Worm (Caenorhabditis elegans) whole organism, mixed stage, embryonic: ENCODE measurements around the gene F58A4.6.

Source experiments
- M03D4.4 ChIP-seq: sonication (generic microtip); optimal IDR thresholded peaks from 2 replicates; lab custom pipeline; 2017; ENCODE audit warnings: mild to moderate bottlenecking, missing genetic modification characterization, missing compliant biosample characterization
- bed-3 ChIP-seq: fragments of 200-800 bp; sonication (Bioruptor generic); optimal IDR thresholded peaks from 3 replicates; lab custom pipeline; 2018; ENCODE audit warnings: mild to moderate bottlenecking, missing genetic modification characterization, moderate library complexity, missing compliant biosample characterization
- blmp-1 ChIP-seq: fragments of 150-350 bp; optimal IDR thresholded peaks from 2 replicates; lab custom pipeline; 2014; ENCODE audit warnings: missing biosample characterization, missing genetic modification characterization
- ceh-39 ChIP-seq: fragments of 150-350 bp; optimal IDR thresholded peaks from 2 replicates; lab custom pipeline; 2014; ENCODE audit warnings: missing biosample characterization, missing genetic modification characterization
- ceh-43 ChIP-seq: fragments of 200-800 bp; sonication (Bioruptor generic); optimal IDR thresholded peaks from 2 replicates; lab custom pipeline; 2018; ENCODE audit warnings: mild to moderate bottlenecking, missing genetic modification characterization, moderate library complexity, missing compliant biosample characterization
- ceh-83 ChIP-seq: fragments of 200-800 bp; sonication (Bioruptor generic); optimal IDR thresholded peaks from 2 replicates; lab custom pipeline; 2018; ENCODE audit warnings: mild to moderate bottlenecking, missing genetic modification characterization, missing compliant biosample characterization
- ces-1 ChIP-seq: fragments of 150-350 bp; optimal IDR thresholded peaks from 2 replicates; lab custom pipeline; 2014; ENCODE audit warnings: missing biosample characterization, missing genetic modification reagents, missing genetic modification characterization
- cnd-1 ChIP-seq: fragments of 200-800 bp; sonication (Bioruptor generic); optimal IDR thresholded peaks from 2 replicates; lab custom pipeline; 2018; ENCODE audit warnings: mild to moderate bottlenecking, missing genetic modification characterization, missing compliant biosample characterization
- drap-1 ChIP-seq: fragments of 200-800 bp; sonication (Bioruptor generic); optimal IDR thresholded peaks from 3 replicates; lab custom pipeline; 2018; ENCODE audit warnings: mild to moderate bottlenecking, missing genetic modification characterization, missing compliant biosample characterization
- elt-1 ChIP-seq: sonication (generic microtip); optimal IDR thresholded peaks from 2 replicates; lab custom pipeline; 2017; ENCODE audit warnings: missing genetic modification characterization, mild to moderate bottlenecking, missing compliant biosample characterization, antibody characterized with exemption, moderate library complexity, borderline replicate concordance; ENCODE audit not compliant: insufficient read depth
- elt-3 ChIP-seq: fragments of 150-350 bp; optimal IDR thresholded peaks from 2 replicates; lab custom pipeline; 2014; ENCODE audit warnings: missing biosample characterization, missing genetic modification characterization
- flh-1 ChIP-seq: fragments of 200-800 bp; sonication (Bioruptor generic); optimal IDR thresholded peaks from 2 replicates; lab custom pipeline; 2018; ENCODE audit warnings: mild to moderate bottlenecking, missing genetic modification characterization, moderate library complexity, missing compliant biosample characterization
- ham-2 ChIP-seq: fragments of 200-800 bp; sonication (Bioruptor generic); optimal IDR thresholded peaks from 2 replicates; lab custom pipeline; 2018; ENCODE audit warnings: mild to moderate bottlenecking, missing genetic modification characterization, missing compliant biosample characterization
- hlh-1 ChIP-seq: fragments of 150-350 bp; optimal IDR thresholded peaks from 2 replicates; lab custom pipeline; 2014; ENCODE audit warnings: missing biosample characterization, missing genetic modification reagents, missing genetic modification characterization
- lin-13 ChIP-seq: fragments of 150-350 bp; optimal IDR thresholded peaks from 2 replicates; lab custom pipeline; 2014; ENCODE audit warnings: missing biosample characterization, missing genetic modification characterization
- lin-32 ChIP-seq: fragments of 200-800 bp; sonication (Bioruptor generic); optimal IDR thresholded peaks from 2 replicates; lab custom pipeline; 2018; ENCODE audit warnings: mild to moderate bottlenecking, missing genetic modification characterization, missing compliant biosample characterization
- lsy-2 ChIP-seq: fragments of 150-350 bp; optimal IDR thresholded peaks from 2 replicates; lab custom pipeline; 2014; ENCODE audit warnings: missing biosample characterization, missing genetic modification characterization
- mab-5 ChIP-seq: fragments of 150-350 bp; optimal IDR thresholded peaks from 2 replicates; lab custom pipeline; 2014; ENCODE audit warnings: missing biosample characterization, missing genetic modification characterization
- mep-1 ChIP-seq: fragments of 150-350 bp; optimal IDR thresholded peaks from 2 replicates; lab custom pipeline; 2017; ENCODE audit warnings: missing biosample characterization, missing genetic modification reagents, missing genetic modification characterization, inconsistent platforms
- mls-2 ChIP-seq: sonication (generic microtip); optimal IDR thresholded peaks from 2 replicates; lab custom pipeline; 2016; ENCODE audit warnings: mild to moderate bottlenecking, missing genetic modification characterization, moderate library complexity, missing compliant biosample characterization
- nhr-12 ChIP-seq: fragments of 150-350 bp; optimal IDR thresholded peaks from 2 replicates; lab custom pipeline; 2014; ENCODE audit warnings: missing biosample characterization, missing genetic modification characterization
- nhr-2 ChIP-seq: fragments of 150-350 bp; optimal IDR thresholded peaks from 2 replicates; lab custom pipeline; 2014; ENCODE audit warnings: missing biosample characterization, missing genetic modification characterization
- nhr-237 ChIP-seq: fragments of 150-350 bp; optimal IDR thresholded peaks from 2 replicates; lab custom pipeline; 2014; ENCODE audit warnings: missing biosample characterization, missing genetic modification characterization
- nhr-28 ChIP-seq: fragments of 150-350 bp; optimal IDR thresholded peaks from 2 replicates; lab custom pipeline; 2014; ENCODE audit warnings: missing biosample characterization, missing genetic modification characterization
- nhr-76 ChIP-seq: sonication (generic microtip); optimal IDR thresholded peaks from 2 replicates; lab custom pipeline; 2017; ENCODE audit warnings: missing biosample characterization, missing genetic modification characterization
- pha-4 ChIP-seq: fragments of 150-350 bp; optimal IDR thresholded peaks from 2 replicates; lab custom pipeline; 2018; ENCODE audit warnings: missing biosample characterization, missing genetic modification reagents, missing genetic modification characterization
- sem-2 ChIP-seq: fragments of 200-800 bp; sonication (Bioruptor generic); optimal IDR thresholded peaks from 2 replicates; lab custom pipeline; 2018; ENCODE audit warnings: mild to moderate bottlenecking, missing genetic modification characterization, missing compliant biosample characterization
- snpc-4 ChIP-seq: fragments of 150-350 bp; optimal IDR thresholded peaks from 2 replicates; lab custom pipeline; 2014; ENCODE audit warnings: missing biosample characterization, missing genetic modification characterization
- sptf-1 ChIP-seq: sonication (generic microtip); optimal IDR thresholded peaks from 2 replicates; lab custom pipeline; 2017; ENCODE audit warnings: mild to moderate bottlenecking, missing genetic modification characterization, moderate library complexity, missing compliant biosample characterization
- tbx-8 ChIP-seq: fragments of 200-800 bp; sonication (Bioruptor generic); optimal IDR thresholded peaks from 2 replicates; lab custom pipeline; 2018; ENCODE audit warnings: mild to moderate bottlenecking, missing genetic modification characterization, moderate library complexity, missing compliant biosample characterization
- unc-120 ChIP-seq: sonication (generic microtip); optimal IDR thresholded peaks from 2 replicates; lab custom pipeline; 2017; ENCODE audit warnings: missing genetic modification characterization, missing compliant biosample characterization; ENCODE audit not compliant: poor library complexity, severe bottlenecking
- unc-39 ChIP-seq: fragments of 150-350 bp; optimal IDR thresholded peaks from 2 replicates; lab custom pipeline; 2014; ENCODE audit warnings: missing biosample characterization, missing genetic modification characterization
- unc-62 ChIP-seq: fragments of 150-350 bp; optimal IDR thresholded peaks from 2 replicates; lab custom pipeline; 2014; ENCODE audit warnings: missing biosample characterization, missing genetic modification reagents, missing genetic modification characterization
- zip-8 ChIP-seq: fragments of 150-350 bp; optimal IDR thresholded peaks from 2 replicates; lab custom pipeline; 2014; ENCODE audit warnings: missing biosample characterization, missing genetic modification characterization
- ztf-11 ChIP-seq: fragments of 150-350 bp; optimal IDR thresholded peaks from 2 replicates; lab custom pipeline; 2014; ENCODE audit warnings: missing biosample characterization, missing genetic modification characterization

The F58A4.6 gene

DNA sequence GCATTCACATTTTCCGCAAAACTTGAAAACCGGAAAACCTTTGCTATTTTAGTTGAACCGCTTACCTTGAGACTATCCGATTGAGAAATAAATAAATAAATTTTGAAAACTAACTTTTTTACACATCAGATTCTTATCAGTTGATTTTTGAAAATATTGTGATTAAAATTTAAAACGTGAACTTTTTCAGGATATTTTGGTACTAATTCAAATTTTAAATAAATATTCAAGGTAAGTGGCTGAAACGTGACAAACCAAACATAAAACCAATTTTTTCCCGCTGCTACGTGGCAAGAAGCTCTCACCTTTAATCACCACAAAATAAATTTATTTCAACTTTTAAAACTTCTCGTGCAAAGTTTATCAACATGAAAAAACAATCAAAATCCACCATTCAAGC is 37.6 kb downstream of the F58A4.6 start, which contains the start of gene C15H7.3:
Gene C15H7.3 (minus strand): TSS at position 101 of the 400 bp plus-strand sequence.
- TF ChIP-seq mls-2: no peak
- TF ChIP-seq lsy-2 (tag; lab: Kevin White, UChicago): no peak
- no peak for TF ChIP-seq ces-1 (GFP tag; lab: Kevin White, UChicago)
- TF ChIP-seq lin-32 (GFP tag; lab: Kevin White, UChicago): no peak
- TF ChIP-seq sptf-1 (tag; lab: Kevin White, UChicago): no peak
- no peak for TF ChIP-seq ztf-11 (tag; lab: Kevin White, UChicago)
- TF ChIP-seq unc-39 (tag; lab: Kevin White, UChicago): no peak
- TF ChIP-seq zip-8 (tag; lab: Kevin White, UChicago): no peak
- no peak for TF ChIP-seq unc-120 (tag; lab: Kevin White, UChicago)
- TF ChIP-seq bed-3 (GFP tag; lab: Kevin White, UChicago): no peak

- TF ChIP-seq tbx-8 (GFP tag; lab: Kevin White, UChicago) (no peak), mab-5 (no peak), snpc-4 (no peak), blmp-1 (tag; lab: Kevin White, UChicago) (no peak), drap-1 (GFP tag; lab: Kevin White, UChicago) (no peak), lin-32 (GFP tag; lab: Kevin White, UChicago) (no peak), nhr-12 (tag; lab: Kevin White, UChicago) (no peak), lin-13 (tag; lab: Kevin White, UChicago) (no peak), hlh-1 (tag; lab: Kevin White, UChicago) (no peak), mep-1 (tag; lab: Kevin White, UChicago) (no peak)
Observed at ce11 chrIII:9655802-9656201, 41.5 kb downstream of the F58A4.6 start, which contains the start of gene C15H7.4. Gene C15H7.4, minus strand, starts transcription at chrIII:9655902.

- TF ChIP-seq nhr-76 (tag; lab: Kevin White, UChicago): no peak
Observed at ce11 chrIII:9658569-9658968, 44.3 kb downstream of the F58A4.6 start.

DNA sequence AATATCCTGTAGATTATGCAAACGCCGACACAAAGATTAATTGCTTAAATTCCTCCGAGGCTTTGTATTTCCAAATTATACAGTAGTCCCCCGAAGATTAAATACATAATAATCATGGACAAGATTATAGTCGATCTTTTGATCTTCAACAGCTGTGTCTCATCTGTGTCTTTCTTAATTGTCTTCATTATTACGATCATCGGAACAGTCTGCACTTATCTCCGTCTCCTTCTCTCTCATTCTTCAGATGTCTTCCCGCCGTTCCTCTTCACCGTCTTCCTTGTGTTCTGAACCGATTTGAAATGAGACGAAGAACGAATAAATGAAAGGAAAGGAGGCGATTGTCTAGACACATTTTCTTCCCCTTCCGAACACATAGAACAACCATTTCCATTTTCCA is 46.8 kb downstream of the F58A4.6 start:
- no peak for TF ChIP-seq ceh-39 (tag; lab: Kevin White, UChicago)
- no peak for TF ChIP-seq elt-3
- TF ChIP-seq elt-1 (tag; lab: Kevin White, UChicago): peak; percentile 54
- TF ChIP-seq nhr-12 (tag; lab: Kevin White, UChicago): no peak
- peak; percentile 8 for TF ChIP-seq cnd-1 (tag; lab: Kevin White, UChicago)
- no peak for TF ChIP-seq pha-4 (tag; lab: Kevin White, UChicago)
- TF ChIP-seq mep-1 (tag; lab: Kevin White, UChicago): no peak
- peak; percentile 58 for TF ChIP-seq lin-32 (GFP tag; lab: Kevin White, UChicago)
- no peak for TF ChIP-seq sem-2 (GFP tag; lab: Kevin White, UChicago)
- TF ChIP-seq lsy-2 (tag; lab: Kevin White, UChicago): no peak
- no peak for TF ChIP-seq mls-2
- no peak for TF ChIP-seq nhr-76 (tag; lab: Kevin White, UChicago)
- no peak for TF ChIP-seq zip-8 (tag; lab: Kevin White, UChicago)
- no peak for TF ChIP-seq nhr-2 (tag; lab: Kevin White, UChicago)
- no peak for TF ChIP-seq bed-3 (GFP tag; lab: Kevin White, UChicago)
- TF ChIP-seq blmp-1 (tag; lab: Kevin White, UChicago): no peak
- no peak for TF ChIP-seq drap-1 (GFP tag; lab: Kevin White, UChicago)
- TF ChIP-seq lin-13 (tag; lab: Kevin White, UChicago): no peak
- TF ChIP-seq ceh-43 (GFP tag; lab: Kevin White, UChicago): peak; percentile 26
- no peak for TF ChIP-seq ceh-83 (GFP tag; lab: Kevin White, UChicago)
- TF ChIP-seq ztf-11 (tag; lab: Kevin White, UChicago): no peak
- peak; percentile 40 for TF ChIP-seq hlh-1 (tag; lab: Kevin White, UChicago)
- no peak for TF ChIP-seq unc-39 (tag; lab: Kevin White, UChicago)
- no peak for TF ChIP-seq sptf-1 (tag; lab: Kevin White, UChicago)
- no peak for TF ChIP-seq snpc-4
- TF ChIP-seq unc-120 (tag; lab: Kevin White, UChicago): no peak
- TF ChIP-seq unc-62 (GFP tag; lab: Kevin White, UChicago): no peak
- no peak for TF ChIP-seq tbx-8 (GFP tag; lab: Kevin White, UChicago)
- no peak for TF ChIP-seq mab-5
- no peak for TF ChIP-seq nhr-28
- TF ChIP-seq M03D4.4 (tag; lab: Kevin White, UChicago): no peak
- no peak for TF ChIP-seq nhr-237 (tag; lab: Kevin White, UChicago)
- no peak for TF ChIP-seq ham-2 (GFP tag; lab: Kevin White, UChicago)
- peak; percentile 18 for TF ChIP-seq ces-1 (GFP tag; lab: Kevin White, UChicago)
- TF ChIP-seq flh-1 (GFP tag; lab: Kevin White, UChicago): no peak
- TF ChIP-seq, all 35 proteins: peak for 6
